Worm (Caenorhabditis elegans) whole organism, young adult: ENCODE measurements around the gene F32D8.1.

Experiments
- B0261.1 ChIP-seq: sonication (generic microtip); optimal IDR thresholded peaks from 2 replicates; lab custom pipeline; 2016; ENCODE audit warnings: mild to moderate bottlenecking, missing genetic modification characterization, moderate library complexity, missing compliant biosample characterization
- C06A6.2 ChIP-seq: fragments of 200-800 bp; sonication (Bioruptor generic); conservative IDR thresholded peaks from 2 replicates; pipeline ENCODE4 v1.3.6; 2022; ENCODE audit warnings: missing genetic modification characterization, missing compliant biosample characterization
- D2030.7 ChIP-seq: fragments of 200-800 bp; sonication (Bioruptor generic); IDR thresholded peaks from 2 replicates; pipeline ENCODE4 v1.3.6; 2022; ENCODE audit warnings: missing genetic modification reagents, missing genetic modification characterization, missing compliant biosample characterization
- F10E7.11 ChIP-seq: sonication (generic microtip); optimal IDR thresholded peaks from 2 replicates; lab custom pipeline; 2017; ENCODE audit warnings: mild to moderate bottlenecking, missing genetic modification characterization, moderate library complexity, missing compliant biosample characterization
- F37B4.10 ChIP-seq: fragments of 200-800 bp; sonication (Bioruptor generic); IDR thresholded peaks from 2 replicates; pipeline ENCODE4 v1.3.6; 2022; ENCODE audit warnings: missing genetic modification characterization, missing compliant biosample characterization
- F39B2.1 ChIP-seq: fragments of 200-800 bp; sonication (Bioruptor generic); IDR thresholded peaks from 2 replicates; pipeline ENCODE4 v1.3.6; 2022; ENCODE audit warnings: missing genetic modification reagents, missing genetic modification characterization, missing compliant biosample characterization
- F49E8.2 ChIP-seq: sonication (generic microtip); optimal IDR thresholded peaks from 3 replicates; lab custom pipeline; 2017; ENCODE audit warnings: missing genetic modification characterization, mild to moderate bottlenecking, missing compliant biosample characterization, antibody characterized with exemption, moderate library complexity; ENCODE audit not compliant: insufficient read depth
- T07F8.4 ChIP-seq: sonication (generic microtip); optimal IDR thresholded peaks from 2 replicates; lab custom pipeline; 2016; ENCODE audit warnings: mild to moderate bottlenecking, missing genetic modification characterization, moderate library complexity, missing compliant biosample characterization
- Y53F4B.3 ChIP-seq: fragments of 200-800 bp; sonication (Bioruptor generic); IDR thresholded peaks from 2 replicates; pipeline ENCODE4 v1.3.6; 2022; ENCODE audit warnings: missing genetic modification reagents, missing genetic modification characterization, missing compliant biosample characterization
- Y56A3A.18 ChIP-seq: fragments of 200-800 bp; sonication (Bioruptor generic); IDR thresholded peaks from 2 replicates; pipeline ENCODE4 v1.3.6; 2022; ENCODE audit warnings: missing genetic modification reagents, missing genetic modification characterization, missing compliant biosample characterization
- Y79H2A.3 ChIP-seq: fragments of 200-800 bp; sonication (Bioruptor generic); conservative IDR thresholded peaks from 2 replicates; pipeline ENCODE4 v1.3.6; 2022; ENCODE audit warnings: missing genetic modification reagents, missing genetic modification characterization, missing compliant biosample characterization
- Y95B8A.8 ChIP-seq: fragments of 200-800 bp; sonication (Bioruptor generic); IDR thresholded peaks from 2 replicates; pipeline ENCODE4 v1.3.6; 2022; ENCODE audit warnings: missing genetic modification reagents, missing genetic modification characterization, missing compliant biosample characterization
- atf-7 ChIP-seq: sonication (generic microtip); optimal IDR thresholded peaks from 2 replicates; lab custom pipeline; 2017; ENCODE audit warnings: mild to moderate bottlenecking, missing genetic modification characterization, missing compliant biosample characterization
- bed-2 ChIP-seq: fragments of 200-800 bp; sonication (Bioruptor generic); IDR thresholded peaks from 2 replicates; pipeline ENCODE4 v1.3.6; 2022; ENCODE audit warnings: missing genetic modification reagents, missing genetic modification characterization, missing compliant biosample characterization
- ccch-3 ChIP-seq: fragments of 200-800 bp; sonication (Bioruptor generic); optimal IDR thresholded peaks from 2 replicates; lab custom pipeline; 2018; ENCODE audit warnings: mild to moderate bottlenecking, missing genetic modification characterization, missing compliant biosample characterization
- cebp-2 ChIP-seq: fragments of 200-800 bp; sonication (Bioruptor generic); IDR thresholded peaks from 2 replicates; pipeline ENCODE4 v1.3.6; 2022; ENCODE audit warnings: missing genetic modification characterization, missing compliant biosample characterization
- ceh-40 ChIP-seq: fragments of 200-800 bp; sonication (Bioruptor generic); IDR thresholded peaks from 2 replicates; pipeline ENCODE4 v1.3.6; 2022; ENCODE audit warnings: missing genetic modification characterization, missing compliant biosample characterization
- ceh-79 ChIP-seq: sonication (generic microtip); optimal IDR thresholded peaks from 2 replicates; lab custom pipeline; 2017; ENCODE audit warnings: mild to moderate bottlenecking, missing genetic modification characterization, missing compliant biosample characterization
- die-1 ChIP-seq: sonication (generic microtip); optimal IDR thresholded peaks from 2 replicates; lab custom pipeline; 2016; ENCODE audit warnings: missing genotype, mild to moderate bottlenecking, missing genetic modification characterization, missing compliant biosample characterization
- dpl-1 ChIP-seq: fragments of 150-350 bp; optimal IDR thresholded peaks from 2 replicates; lab custom pipeline; 2014; ENCODE audit warnings: missing biosample characterization, missing genetic modification reagents, missing genetic modification characterization
- efl-1 ChIP-seq: fragments of 150-350 bp; optimal IDR thresholded peaks from 2 replicates; lab custom pipeline; 2014; ENCODE audit warnings: missing biosample characterization, missing genetic modification reagents, missing genetic modification characterization
- egl-18 ChIP-seq: fragments of 200-800 bp; sonication (Bioruptor generic); IDR thresholded peaks from 2 replicates; pipeline ENCODE4 v1.3.6; 2022; ENCODE audit warnings: missing genetic modification reagents, missing genetic modification characterization, missing compliant biosample characterization
- egrh-3 ChIP-seq: fragments of 200-800 bp; sonication (Bioruptor generic); IDR thresholded peaks from 2 replicates; pipeline ENCODE4 v1.3.6; 2022; ENCODE audit warnings: missing genetic modification reagents, missing genetic modification characterization, missing compliant biosample characterization
- ekl-4 ChIP-seq: fragments of 200-800 bp; sonication (Bioruptor generic); IDR thresholded peaks from 2 replicates; pipeline ENCODE4 v1.3.6; 2022; ENCODE audit warnings: missing genetic modification reagents, missing genetic modification characterization, missing compliant biosample characterization
- gei-17 ChIP-seq: fragments of 200-800 bp; sonication (Bioruptor generic); optimal IDR thresholded peaks from 2 replicates; lab custom pipeline; 2018; ENCODE audit warnings: mild to moderate bottlenecking, missing genetic modification characterization, missing compliant biosample characterization
- him-1 ChIP-seq: sonication (generic microtip); optimal IDR thresholded peaks from 2 replicates; lab custom pipeline; 2016; ENCODE audit warnings: missing genotype, missing genetic modification reagents, missing genetic modification characterization, missing compliant biosample characterization
- hmg-1.2 ChIP-seq: fragments of 200-800 bp; sonication (Bioruptor generic); IDR thresholded peaks from 2 replicates; pipeline ENCODE4 v1.3.6; 2022; ENCODE audit warnings: missing genetic modification reagents, missing genetic modification characterization, missing compliant biosample characterization
- hrde-1 ChIP-seq: sonication (generic microtip); optimal IDR thresholded peaks from 2 replicates; lab custom pipeline; 2016; ENCODE audit warnings: missing genetic modification characterization, mild to moderate bottlenecking, missing compliant biosample characterization, moderate library complexity, missing genotype, missing genetic modification reagents, borderline replicate concordance
- let-607 ChIP-seq, 2 experiments: fragments of 200-800 bp in 1 of 2; sonication (Bioruptor generic) in 1 of 2; sonication (generic microtip) in 1 of 2; optimal IDR thresholded peaks; 2 replicates each; lab custom pipeline; 2016 to 2018; ENCODE audit warnings: mild to moderate bottlenecking in 2 of 2, missing compliant biosample characterization in 2 of 2, missing genetic modification characterization in 2 of 2, moderate library complexity in 2 of 2, missing genotype in 1 of 2
- lin-35 ChIP-seq, 3 experiments: fragments of 150-350 bp in 2 of 3; sonication (generic microtip) in 1 of 3; optimal IDR thresholded peaks; 2 replicates each; lab custom pipeline; 2014 to 2018; ENCODE audit warnings: missing biosample characterization in 3 of 3, missing genetic modification characterization in 3 of 3, missing genetic modification reagents in 3 of 3
- lin-40 ChIP-seq: sonication (generic microtip); optimal IDR thresholded peaks from 2 replicates; lab custom pipeline; 2016; ENCODE audit warnings: missing genetic modification characterization, mild to moderate bottlenecking, missing compliant biosample characterization, missing genotype, missing genetic modification reagents
- lin-54 ChIP-seq: fragments of 200-800 bp; sonication (Bioruptor generic); optimal IDR thresholded peaks from 2 replicates; lab custom pipeline; 2018; ENCODE audit warnings: mild to moderate bottlenecking, missing genetic modification characterization, missing compliant biosample characterization
- lsl-1 ChIP-seq: fragments of 200-800 bp; sonication (Bioruptor generic); optimal IDR thresholded peaks from 2 replicates; lab custom pipeline; 2018; ENCODE audit warnings: mild to moderate bottlenecking, missing genetic modification characterization, moderate library complexity, missing compliant biosample characterization
- mxl-1 ChIP-seq: sonication (generic microtip); optimal IDR thresholded peaks from 2 replicates; lab custom pipeline; 2016; ENCODE audit warnings: missing genetic modification characterization, missing compliant biosample characterization
- nfya-2 ChIP-seq: fragments of 200-800 bp; sonication (Bioruptor generic); IDR thresholded peaks from 2 replicates; pipeline ENCODE4 v1.3.6; 2022; ENCODE audit warnings: missing genetic modification reagents, missing genetic modification characterization, missing compliant biosample characterization
- nfyb-1 ChIP-seq: fragments of 200-800 bp; sonication (Bioruptor generic); IDR thresholded peaks from 2 replicates; pipeline ENCODE4 v1.3.6; 2022; ENCODE audit warnings: missing genetic modification reagents, missing genetic modification characterization, missing compliant biosample characterization
- nhr-179 ChIP-seq: sonication (generic microtip); optimal IDR thresholded peaks from 2 replicates; lab custom pipeline; 2016; ENCODE audit warnings: mild to moderate bottlenecking, missing genetic modification characterization, missing compliant biosample characterization
- nhr-80 ChIP-seq: sonication (generic microtip); optimal IDR thresholded peaks from 2 replicates; lab custom pipeline; 2016; ENCODE audit warnings: missing genetic modification characterization, missing compliant biosample characterization
- rcor-1 ChIP-seq: fragments of 200-800 bp; sonication (Bioruptor generic); IDR thresholded peaks from 2 replicates; pipeline ENCODE4 v1.3.6; 2022; ENCODE audit warnings: missing genetic modification reagents, missing genetic modification characterization, missing compliant biosample characterization
- sdz-38 ChIP-seq: sonication (generic microtip); optimal IDR thresholded peaks from 2 replicates; lab custom pipeline; 2016; ENCODE audit warnings: missing genotype, missing genetic modification characterization, missing compliant biosample characterization
- snpc-1.3 ChIP-seq: sonication (generic microtip); optimal IDR thresholded peaks from 2 replicates; lab custom pipeline; 2017; ENCODE audit warnings: missing genetic modification characterization, mild to moderate bottlenecking, missing compliant biosample characterization, antibody characterized with exemption, moderate library complexity, missing genotype, missing genetic modification reagents; ENCODE audit not compliant: insufficient read depth
- snpc-3.4 ChIP-seq: sonication (generic microtip); optimal IDR thresholded peaks from 2 replicates; lab custom pipeline; 2017; ENCODE audit warnings: missing genetic modification characterization, mild to moderate bottlenecking, missing compliant biosample characterization, antibody characterized with exemption, moderate library complexity, missing genotype, missing genetic modification reagents
- snpc-4 ChIP-seq, 5 experiments: fragments of 150-350 bp in 1 of 5; sonication (generic microtip) in 4 of 5; optimal IDR thresholded peaks; 2 replicates each; lab custom pipeline; 2014 to 2018; ENCODE audit warnings: missing genetic modification characterization in 5 of 5, missing biosample characterization in 3 of 5, antibody characterized with exemption in 2 of 5, mild to moderate bottlenecking in 2 of 5, missing compliant biosample characterization in 2 of 5, missing genotype in 2 of 5, moderate library complexity in 2 of 5, missing genetic modification reagents in 1 of 5
- somi-1 ChIP-seq: fragments of 200-800 bp; sonication (Bioruptor generic); optimal IDR thresholded peaks from 2 replicates; lab custom pipeline; 2018; ENCODE audit warnings: mild to moderate bottlenecking, missing genetic modification characterization, missing compliant biosample characterization
- tbp1 ChIP-seq: fragments of 200-800 bp; sonication (Bioruptor generic); optimal IDR thresholded peaks from 2 replicates; lab custom pipeline; 2018; ENCODE audit warnings: mild to moderate bottlenecking, missing genetic modification characterization, missing compliant biosample characterization
- unc-130 ChIP-seq: sonication (generic microtip); optimal IDR thresholded peaks from 2 replicates; lab custom pipeline; 2016; ENCODE audit warnings: missing genetic modification reagents, missing genetic modification characterization, missing compliant biosample characterization
- unc-62 ChIP-seq: fragments of 150-350 bp; optimal IDR thresholded peaks from 2 replicates; lab custom pipeline; 2014; ENCODE audit warnings: missing biosample characterization, missing genetic modification reagents, missing genetic modification characterization
- ztf-25 ChIP-seq: fragments of 200-800 bp; sonication (Bioruptor generic); IDR thresholded peaks from 2 replicates; pipeline ENCODE4 v1.3.6; 2022; ENCODE audit warnings: missing genetic modification reagents, missing genetic modification characterization, missing compliant biosample characterization

F32D8.1 gene

DNA sequence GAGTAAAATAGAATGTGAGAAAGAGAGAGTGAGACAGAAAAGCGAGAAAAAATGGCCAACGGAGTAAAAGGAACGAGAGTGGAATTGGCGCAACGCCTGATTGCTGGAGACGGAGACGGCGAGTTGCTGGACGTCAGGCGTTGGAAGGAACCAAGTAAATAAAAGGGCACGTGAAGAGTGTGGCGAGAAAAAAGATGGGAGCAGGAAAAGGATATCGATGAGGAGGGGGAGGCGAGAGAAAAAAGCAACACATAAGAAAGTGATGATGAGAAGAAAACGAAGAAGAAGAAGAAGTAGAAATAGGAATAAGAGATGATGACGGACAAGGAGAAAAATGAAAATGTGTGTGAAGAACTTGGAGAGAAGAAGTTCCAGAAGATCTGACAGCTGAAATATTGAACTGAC, 9.2 kb upstream of the F32D8.1 start (continued):
- TF ChIP-seq unc-130 (GFP tag; lab: Kevin White, UChicago) (no peak), F49E8.2 (tag; lab: Kevin White, UChicago) (no peak), egl-18 (no peak), let-607 (tag; optimal IDR thresholded peaks at IDR 0.05; lab: Kevin White, UChicago) (peak in 1 of 2 experiments; percentile 15), lin-35 (GFP tag; optimal IDR thresholded peaks at IDR 0.05; lab: Kevin White, UChicago) (peak in 1 of 3 experiments; percentile 52), ekl-4 (no peak), nfyb-1 (GFP tag; lab: Robert Waterston, UW) (no peak), tbp1 (GFP tag; lab: Kevin White, UChicago) (peak; percentile 3), him-1 (tag; lab: Kevin White, UChicago) (no peak), egrh-3 (GFP tag; lab: Robert Waterston, UW) (no peak), Y79H2A.3 (GFP tag; lab: Robert Waterston, UW) (no peak), Y53F4B.3 (GFP tag; lab: Robert Waterston, UW) (no peak), lsl-1 (GFP tag; lab: Kevin White, UChicago) (no peak), snpc-3.4 (tag; lab: Kevin White, UChicago) (no peak), unc-62 (GFP tag; lab: Kevin White, UChicago) (no peak), Y56A3A.18 (GFP tag; lab: Robert Waterston, UW) (no peak), sdz-38 (tag; lab: Kevin White, UChicago) (no peak), snpc-1.3 (tag; lab: Kevin White, UChicago) (no peak), cebp-2 (GFP tag; lab: Robert Waterston, UW) (no peak), snpc-4 (GFP tag; optimal IDR thresholded peaks at IDR 0.05; lab: Kevin White, UChicago) (no peak), snpc-4 (tag; optimal IDR thresholded peaks at IDR 0.05; lab: Kevin White, UChicago) (peak in 3 of 4 experiments; percentile 17 to 51 (median 25)), efl-1 (GFP tag; lab: Kevin White, UChicago) (no peak), ztf-25 (GFP tag; lab: Robert Waterston, UW) (no peak), D2030.7 (no peak), nhr-80 (tag; lab: Kevin White, UChicago) (peak; percentile 59), nfya-2 (GFP tag; lab: Robert Waterston, UW) (no peak), F39B2.1 (GFP tag; lab: Robert Waterston, UW) (no peak), hrde-1 (no peak), die-1 (tag; lab: Kevin White, UChicago) (peak; percentile 46), nhr-179 (tag; lab: Kevin White, UChicago) (no peak), ceh-79 (tag; lab: Kevin White, UChicago) (no peak), C06A6.2 (GFP tag; lab: Robert Waterston, UW) (no peak; the same call in 1 of the 2 replicates), dpl-1 (GFP tag; lab: Kevin White, UChicago) (no peak), gei-17 (no peak), rcor-1 (GFP tag; lab: Robert Waterston, UW) (peak; percentile 52; the same call in 1 of the 2 replicates), somi-1 (GFP tag; lab: Kevin White, UChicago) (peak; percentile 92), Y95B8A.8 (GFP tag; lab: Robert Waterston, UW) (no peak), mxl-1 (tag; lab: Kevin White, UChicago) (no peak), atf-7 (peak; percentile 19), T07F8.4 (tag; lab: Kevin White, UChicago) (peak; percentile 21), lin-54 (GFP tag; lab: Kevin White, UChicago) (no peak), bed-2 (GFP tag; lab: Robert Waterston, UW) (peak; percentile 48; the same call in 1 of the 2 replicates), F10E7.11 (tag; lab: Kevin White, UChicago) (no peak), hmg-1.2 (GFP tag; lab: Robert Waterston, UW) (peak; percentile 69; the same call in 1 of the 2 replicates), lin-40 (peak; percentile 74), B0261.1 (tag; lab: Kevin White, UChicago) (no peak), ccch-3 (GFP tag; lab: Kevin White, UChicago) (no peak), F37B4.10 (GFP tag; lab: Robert Waterston, UW) (no peak), ceh-40 (GFP tag; lab: Robert Waterston, UW) (no peak)
